Worm (Caenorhabditis elegans) whole organism, young adult: ENCODE measurements around the gene szy-20.

Experiments used
- B0035.1 ChIP-seq: sonication (generic microtip); optimal IDR thresholded peaks from 2 replicates; lab custom pipeline; 2016; ENCODE audit warnings: missing genetic modification characterization, mild to moderate bottlenecking, missing compliant biosample characterization, missing genotype, missing genetic modification reagents
- F22D6.2 ChIP-seq: sonication (generic microtip); optimal IDR thresholded peaks from 2 replicates; lab custom pipeline; 2016; ENCODE audit warnings: mild to moderate bottlenecking, missing genetic modification characterization, missing compliant biosample characterization
- F49E8.2 ChIP-seq: sonication (generic microtip); optimal IDR thresholded peaks from 3 replicates; lab custom pipeline; 2017; ENCODE audit warnings: missing genetic modification characterization, mild to moderate bottlenecking, missing compliant biosample characterization, antibody characterized with exemption, moderate library complexity; ENCODE audit not compliant: insufficient read depth
- Y67H2A.10 ChIP-seq: fragments of 200-800 bp; sonication (Bioruptor generic); conservative IDR thresholded peaks from 2 replicates; pipeline ENCODE4 v1.3.6; 2022; ENCODE audit warnings: missing genetic modification reagents, missing genetic modification characterization, missing compliant biosample characterization
- ZK185.1 ChIP-seq: sonication (generic microtip); optimal IDR thresholded peaks from 2 replicates; lab custom pipeline; 2016; ENCODE audit warnings: mild to moderate bottlenecking, missing genetic modification characterization, missing compliant biosample characterization; ENCODE audit not compliant: poor library complexity, severe bottlenecking
- ceh-58 ChIP-seq: fragments of 200-800 bp; sonication (Bioruptor generic); IDR thresholded peaks from 2 replicates; pipeline ENCODE4 v1.3.6; 2022; ENCODE audit warnings: missing genetic modification characterization, missing compliant biosample characterization
- dpl-1 ChIP-seq: fragments of 150-350 bp; optimal IDR thresholded peaks from 2 replicates; lab custom pipeline; 2014; ENCODE audit warnings: missing biosample characterization, missing genetic modification reagents, missing genetic modification characterization
- efl-1 ChIP-seq: fragments of 150-350 bp; optimal IDR thresholded peaks from 2 replicates; lab custom pipeline; 2014; ENCODE audit warnings: missing biosample characterization, missing genetic modification reagents, missing genetic modification characterization
- mes-4 ChIP-seq: sonication (generic microtip); optimal IDR thresholded peaks from 2 replicates; lab custom pipeline; 2016; ENCODE audit warnings: missing genotype, missing genetic modification characterization, missing compliant biosample characterization
- rcor-1 ChIP-seq: fragments of 200-800 bp; sonication (Bioruptor generic); IDR thresholded peaks from 2 replicates; pipeline ENCODE4 v1.3.6; 2022; ENCODE audit warnings: missing genetic modification reagents, missing genetic modification characterization, missing compliant biosample characterization

DNA sequence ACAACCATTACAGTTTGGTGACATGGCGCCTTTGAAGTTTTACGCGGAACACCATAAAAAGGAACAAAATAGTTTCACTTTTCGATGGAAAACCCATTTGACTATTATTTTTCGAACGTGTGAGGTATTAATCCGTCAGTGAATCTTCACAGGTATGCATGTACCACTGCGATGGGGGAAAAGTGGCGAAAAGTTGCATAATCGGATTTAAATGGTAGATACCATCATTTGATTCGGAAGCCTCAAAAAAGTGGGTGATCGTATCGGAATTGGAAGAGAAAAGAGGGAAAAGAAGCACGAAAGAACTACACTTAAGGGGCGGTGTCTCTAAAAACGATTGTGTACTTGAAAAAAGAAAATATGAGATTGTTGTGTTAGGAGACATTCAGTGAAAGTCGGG lies 15.4 kb downstream of the szy-20 start:
- TF ChIP-seq F22D6.2 = no peak
- no peak for TF ChIP-seq F49E8.2
- TF ChIP-seq mes-4 (tag; lab: Kevin White, UChicago) = no peak
- TF ChIP-seq rcor-1 (GFP tag; lab: Robert Waterston, UW) = no peak
- TF ChIP-seq dpl-1 = no peak
- TF ChIP-seq B0035.1 (tag; lab: Kevin White, UChicago) = no peak
- TF ChIP-seq Y67H2A.10 (GFP tag; lab: Robert Waterston, UW) = no peak
- TF ChIP-seq efl-1 (GFP tag; lab: Kevin White, UChicago) = no peak
- TF ChIP-seq ceh-58 = no peak
- no peak for TF ChIP-seq ZK185.1
